Worm (Caenorhabditis elegans): Measurements from ENCODE around the gene M110.9.
A peak's percentile ranks its signal among the peaks of the same experiment; 100 is the strongest.

M110.9 gene

DNA sequence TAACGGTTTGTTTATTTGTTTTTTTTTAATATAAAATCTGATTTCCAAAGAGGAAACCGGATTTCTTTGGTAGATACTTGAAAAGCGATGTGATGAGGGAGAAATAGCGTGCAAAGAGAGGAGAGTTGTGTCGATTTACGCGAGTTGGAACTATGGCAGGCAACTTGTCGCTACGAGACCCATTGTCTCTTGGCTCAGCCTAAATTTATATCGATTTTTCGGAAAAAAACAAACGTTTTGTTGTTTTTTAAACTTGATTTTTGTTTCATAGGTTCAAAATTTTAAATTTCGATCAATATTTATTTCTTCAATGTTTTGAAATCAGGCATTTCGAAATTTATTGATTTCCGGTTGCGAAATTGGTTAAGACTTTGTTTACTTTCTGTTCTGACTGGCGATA, 14.6 kb upstream of the M110.9 start, which contains the start of gene M110.3 (continued):
- no peak for TF ChIP-seq ceh-9 (tag; optimal IDR thresholded peaks at IDR 0.05)
- no peak for TF ChIP-seq lsy-12 (tag; optimal IDR thresholded peaks at IDR 0.05)
- TF ChIP-seq nhr-67 (tag; optimal IDR thresholded peaks at IDR 0.05): no peak
- TF ChIP-seq mdl-1 (tag; optimal IDR thresholded peaks at IDR 0.05): no peak
- TF ChIP-seq R02D3.7 (tag; optimal IDR thresholded peaks at IDR 0.05): peak; percentile 93
- TF ChIP-seq elt-2 (tag; optimal IDR thresholded peaks at IDR 0.05): peak; percentile 14
- peak; percentile 65 for TF ChIP-seq lin-15B (tag; optimal IDR thresholded peaks at IDR 0.05)
- TF ChIP-seq sea-2 (GFP tag; optimal IDR thresholded peaks at IDR 0.05): no peak
- peak; percentile 4 for TF ChIP-seq jun-1 (tag; optimal IDR thresholded peaks at IDR 0.05)
- TF ChIP-seq eor-1 (tag; optimal IDR thresholded peaks at IDR 0.05): no peak
- no peak for TF ChIP-seq fkh-10 (GFP tag; optimal IDR thresholded peaks at IDR 0.05)
- TF ChIP-seq nhr-11 (tag; optimal IDR thresholded peaks at IDR 0.05): no peak
- no peak for TF ChIP-seq nhr-12 (tag; optimal IDR thresholded peaks at IDR 0.05)
- no peak for TF ChIP-seq ztf-4 (tag; optimal IDR thresholded peaks at IDR 0.05)
- TF ChIP-seq zag-1 (tag; optimal IDR thresholded peaks at IDR 0.05): no peak
- TF ChIP-seq nhr-25 (tag; optimal IDR thresholded peaks at IDR 0.05): no peak

DNA sequence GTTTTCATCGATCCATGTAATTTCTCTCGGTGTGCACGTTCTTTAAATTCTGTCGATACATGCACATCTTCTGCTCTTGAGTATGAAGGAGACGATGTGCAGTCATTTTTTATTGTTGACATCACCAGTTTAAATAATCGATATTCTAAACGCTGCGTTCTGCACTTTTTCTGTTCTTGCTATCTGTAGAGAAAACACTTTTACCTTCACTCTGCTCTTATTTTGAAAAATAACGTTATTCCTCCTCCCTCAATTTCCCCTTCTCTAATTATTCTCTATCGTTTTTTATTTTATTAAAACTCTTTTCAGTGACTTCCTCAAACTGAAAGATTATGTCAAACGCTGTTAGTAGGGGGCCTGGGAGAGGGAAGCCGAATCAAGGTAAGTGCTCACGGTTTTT, 14.2 kb upstream of the M110.9 start, which contains the start of gene ifg-1:
TSS of gene ifg-1 (plus strand) at position 301 of the 400 bp plus-strand sequence.
- TF ChIP-seq nhr-67 (tag; optimal IDR thresholded peaks at IDR 0.05): no peak
- no peak for TF ChIP-seq unc-62 (GFP tag; optimal IDR thresholded peaks at IDR 0.05)
- no peak for TF ChIP-seq ZK546.5 (tag; optimal IDR thresholded peaks at IDR 0.05)
- no peak for TF ChIP-seq zag-1 (tag; optimal IDR thresholded peaks at IDR 0.05)
- no peak for TF ChIP-seq elt-2 (tag; optimal IDR thresholded peaks at IDR 0.05)
- TF ChIP-seq snpc-4 (tag; optimal IDR thresholded peaks at IDR 0.05): no peak
- no peak for TF ChIP-seq skn-1 (tag; optimal IDR thresholded peaks at IDR 0.05)
- no peak for TF ChIP-seq egl-5 (tag; optimal IDR thresholded peaks at IDR 0.05)
- TF ChIP-seq ceh-9 (tag; optimal IDR thresholded peaks at IDR 0.05): no peak
- no peak for TF ChIP-seq ztf-11 (tag; optimal IDR thresholded peaks at IDR 0.05)
- TF ChIP-seq nhr-43 (tag; optimal IDR thresholded peaks at IDR 0.05; ENCODE audit: poor library complexity, severe bottlenecking): no peak
- TF ChIP-seq lin-39 (tag; optimal IDR thresholded peaks at IDR 0.05): no peak
- TF ChIP-seq egl-27 (tag; optimal IDR thresholded peaks at IDR 0.05): no peak

DNA sequence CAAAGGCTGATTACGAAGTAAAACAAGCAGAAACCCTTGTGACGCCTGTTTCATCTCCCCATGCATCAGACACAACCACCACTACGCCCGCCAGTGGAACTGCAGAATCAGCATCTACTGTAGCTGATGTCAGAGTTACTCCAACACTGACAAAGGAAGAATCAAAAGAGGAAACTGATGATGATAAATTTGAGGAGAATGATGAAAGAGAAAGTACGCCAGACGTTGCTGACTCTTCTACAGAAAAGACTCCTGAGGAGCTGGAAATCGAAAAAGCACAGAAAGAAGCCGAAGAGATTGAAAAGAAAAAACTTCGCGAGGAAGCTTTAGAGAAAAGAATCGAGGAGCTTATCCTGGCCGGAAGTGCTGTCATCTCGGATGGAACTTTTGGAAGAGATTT, 12.8 kb upstream of the M110.9 start:
- no peak for TF ChIP-seq R02D3.7 (tag; optimal IDR thresholded peaks at IDR 0.05)
- TF ChIP-seq skn-1 (tag; optimal IDR thresholded peaks at IDR 0.05): no peak
- no peak for TF ChIP-seq hmg-11 (tag; optimal IDR thresholded peaks at IDR 0.05)
- no peak for TF ChIP-seq nfya-1 (tag; optimal IDR thresholded peaks at IDR 0.05; ENCODE audit: insufficient read depth)
- no peak for TF ChIP-seq aly-2 (tag; optimal IDR thresholded peaks at IDR 0.05)
- no peak for TF ChIP-seq pha-4 (tag; optimal IDR thresholded peaks at IDR 0.05)
- TF ChIP-seq ceh-9 (tag; optimal IDR thresholded peaks at IDR 0.05): no peak
- no peak for TF ChIP-seq nhr-77 (tag; optimal IDR thresholded peaks at IDR 0.05)
- TF ChIP-seq ceh-82 (tag; optimal IDR thresholded peaks at IDR 0.05): no peak
- no peak for TF ChIP-seq nhr-11 (tag; optimal IDR thresholded peaks at IDR 0.05)
- TF ChIP-seq nhr-237 (tag; optimal IDR thresholded peaks at IDR 0.05): no peak
- no peak for TF ChIP-seq ama-1 (optimal IDR thresholded peaks at IDR 0.05)
- no peak for TF ChIP-seq ZK546.5 (tag; optimal IDR thresholded peaks at IDR 0.05)
- no peak for TF ChIP-seq sea-2 (GFP tag; optimal IDR thresholded peaks at IDR 0.05)
- no peak for TF ChIP-seq mml-1 (tag; optimal IDR thresholded peaks at IDR 0.05)

DNA sequence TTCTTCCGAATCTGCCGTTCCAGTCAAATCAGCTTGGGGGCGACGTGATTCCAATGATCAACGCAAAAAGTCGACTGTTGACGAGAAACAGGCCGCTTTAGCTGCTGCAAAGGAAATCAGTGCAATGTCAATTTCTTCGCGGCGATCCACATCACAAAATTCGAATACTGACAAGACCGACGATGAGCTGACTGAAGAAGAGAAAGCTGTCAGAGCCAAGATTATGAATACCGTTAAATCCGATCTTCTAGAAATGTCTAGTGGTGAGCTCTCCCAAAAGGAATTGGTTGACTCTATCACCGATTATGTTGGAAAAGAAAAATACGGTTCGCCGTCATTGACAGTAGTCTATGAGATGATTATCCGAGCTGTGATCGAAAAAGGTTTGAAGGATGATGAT, 10.8 kb upstream of the M110.9 start:
- TF ChIP-seq hmg-11 (tag; optimal IDR thresholded peaks at IDR 0.05): no peak
- TF ChIP-seq aly-2 (tag; optimal IDR thresholded peaks at IDR 0.05): no peak
- TF ChIP-seq nhr-43 (tag; optimal IDR thresholded peaks at IDR 0.05; ENCODE audit: poor library complexity, severe bottlenecking): no peak
- no peak for TF ChIP-seq nhr-25 (tag; optimal IDR thresholded peaks at IDR 0.05)
- no peak for TF ChIP-seq nhr-237 (tag; optimal IDR thresholded peaks at IDR 0.05)
- TF ChIP-seq snpc-4 (tag; optimal IDR thresholded peaks at IDR 0.05): no peak
- no peak for TF ChIP-seq ZK546.5 (tag; optimal IDR thresholded peaks at IDR 0.05)
- no peak for TF ChIP-seq pha-4 (tag; optimal IDR thresholded peaks at IDR 0.05)
- TF ChIP-seq unc-39 (tag; optimal IDR thresholded peaks at IDR 0.05): no peak
- no peak for TF ChIP-seq nhr-28 (tag; optimal IDR thresholded peaks at IDR 0.05)

Data from whole organism, L3 larva.